Worm (Caenorhabditis elegans) whole organism, L1 larva: ENCODE measurements around the gene rev-1.

Experiments
- dsc-1 ChIP-seq: sonication (generic microtip); optimal IDR thresholded peaks from 2 replicates; lab custom pipeline; 2016; ENCODE audit warnings: mild to moderate bottlenecking, missing genetic modification characterization, missing compliant biosample characterization
- egl-27 ChIP-seq, 2 experiments: fragments of 150-350 bp in 1 of 2; sonication (generic microtip); optimal IDR thresholded peaks; 3 replicates each; lab custom pipeline; 2017 to 2018; ENCODE audit warnings: missing biosample characterization in 2 of 2, missing genetic modification characterization in 2 of 2, missing genetic modification reagents in 2 of 2
- hlh-4 ChIP-seq: sonication (generic microtip); optimal IDR thresholded peaks from 2 replicates; lab custom pipeline; 2016; ENCODE audit warnings: mild to moderate bottlenecking, missing genetic modification characterization, missing compliant biosample characterization
- lin-15B ChIP-seq: fragments of 150-350 bp; sonication (generic microtip); optimal IDR thresholded peaks from 3 replicates; lab custom pipeline; 2014; ENCODE audit warnings: missing biosample characterization, missing genetic modification characterization
- nhr-20 ChIP-seq: sonication (generic microtip); optimal IDR thresholded peaks from 2 replicates; lab custom pipeline; 2016; ENCODE audit warnings: mild to moderate bottlenecking, missing genetic modification characterization, missing compliant biosample characterization
- nhr-76 ChIP-seq: sonication (generic microtip); optimal IDR thresholded peaks from 2 replicates; lab custom pipeline; 2017; ENCODE audit warnings: missing biosample characterization, missing genetic modification characterization
- pqm-1 ChIP-seq: sonication (generic microtip); optimal IDR thresholded peaks from 3 replicates; lab custom pipeline; 2017; ENCODE audit warnings: missing biosample characterization, missing genetic modification characterization
- rnt-1 ChIP-seq: sonication (generic microtip); optimal IDR thresholded peaks from 2 replicates; lab custom pipeline; 2016; ENCODE audit warnings: mild to moderate bottlenecking, missing genetic modification characterization, moderate library complexity, missing compliant biosample characterization
- tbx-2 ChIP-seq: sonication (generic microtip); optimal IDR thresholded peaks from 2 replicates; lab custom pipeline; 2016; ENCODE audit warnings: missing genetic modification characterization, missing compliant biosample characterization
- zag-1 ChIP-seq: fragments of 150-350 bp; optimal IDR thresholded peaks from 2 replicates; lab custom pipeline; 2014; ENCODE audit warnings: missing biosample characterization, missing genetic modification characterization

DNA sequence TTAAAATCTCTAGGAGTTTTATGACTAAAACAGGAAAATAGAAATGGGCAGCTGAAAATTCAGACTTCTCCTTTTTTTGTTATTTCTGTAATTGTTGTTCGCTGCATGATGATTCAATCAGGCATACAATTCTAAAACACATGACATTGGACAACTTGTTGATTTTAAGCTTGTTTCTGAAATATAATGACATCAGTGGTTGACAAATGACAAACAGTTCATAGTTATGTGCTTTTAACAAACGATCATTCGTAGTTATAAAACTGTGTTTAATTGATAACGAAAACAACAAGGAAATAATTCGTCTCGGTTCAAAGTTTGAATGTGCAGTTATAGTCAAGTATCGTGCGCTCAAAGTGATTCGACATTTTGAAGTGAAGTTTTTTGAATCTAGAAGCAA lies 47.9 kb downstream of the rev-1 start:
- TF ChIP-seq egl-27 (tag; optimal IDR thresholded peaks at IDR 0.05; lab: Kevin White, UChicago) (no peak), rnt-1 (no peak), zag-1 (tag; lab: Kevin White, UChicago) (no peak), nhr-20 (tag; lab: Kevin White, UChicago) (no peak), nhr-76 (tag; lab: Kevin White, UChicago) (no peak), lin-15B (tag; lab: Kevin White, UChicago) (no peak), hlh-4 (tag; lab: Kevin White, UChicago) (no peak), tbx-2 (no peak), dsc-1 (tag; lab: Kevin White, UChicago) (no peak), pqm-1 (tag; lab: Kevin White, UChicago) (no peak)
